Fruit fly (Drosophila melanogaster) Kc167 (cell line): ENCODE results near the gene Sap-r.

Source experiments
- Myc ChIP-seq: fragments of >200 bp; optimal IDR thresholded peaks from 2 replicates; lab custom pipeline; 2017; ENCODE audit warnings: missing external identifiers
- Sin3A ChIP-seq: fragments of >200 bp; optimal IDR thresholded peaks from 2 replicates; lab custom pipeline; 2018; ENCODE audit warnings: missing external identifiers
- h ChIP-seq: fragments of >200 bp; optimal IDR thresholded peaks from 3 replicates; lab custom pipeline; 2018; ENCODE audit warnings: missing external identifiers
- insv ChIP-seq: fragments of >200 bp; optimal IDR thresholded peaks from 3 replicates; lab custom pipeline; 2018; ENCODE audit warnings: missing external identifiers
- psq ChIP-seq: fragments of >200 bp; optimal IDR thresholded peaks from 2 replicates; lab custom pipeline; 2017; ENCODE audit warnings: missing external identifiers
- ttk ChIP-seq: sonication (Bioruptor generic); optimal IDR thresholded peaks from 2 replicates; lab custom pipeline; 2017; ENCODE audit warnings: missing external identifiers

Sap-r gene

dm6 chr3R:30915235-30915634, 26.4 kb upstream of the Sap-r start:
- no peak for TF ChIP-seq ttk (lab: Kevin White, UChicago)
- TF ChIP-seq h (lab: Kevin White, UChicago), result no peak
- no peak for TF ChIP-seq Myc (lab: Kevin White, UChicago)

- TF ChIP-seq Myc (lab: Kevin White, UChicago) (no peak), Sin3A (no peak), insv (lab: Kevin White, UChicago) (no peak), psq (lab: Kevin White, UChicago) (no peak), h (lab: Kevin White, UChicago) (no peak), ttk (lab: Kevin White, UChicago) (no peak)
Observed at dm6 chr3R:30913704-30914103, 24.8 kb upstream of the Sap-r start.

dm6 chr3R:30912402-30912801, 23.5 kb upstream of the Sap-r start, which contains the start of gene Ptx1:
TSS of gene Ptx1 (plus strand) at chr3R:30912754.
- TF ChIP-seq Sin3A (no peak), psq (lab: Kevin White, UChicago) (no peak), Myc (lab: Kevin White, UChicago) (no peak), h (lab: Kevin White, UChicago) (no peak), insv (lab: Kevin White, UChicago) (no peak), ttk (lab: Kevin White, UChicago) (no peak)

dm6 chr3R:30909840-30910239, 21.0 kb upstream of the Sap-r start:
- no peak for TF ChIP-seq h (lab: Kevin White, UChicago)
- no peak for TF ChIP-seq Myc (lab: Kevin White, UChicago)
- no peak for TF ChIP-seq psq (lab: Kevin White, UChicago)
- TF ChIP-seq ttk (lab: Kevin White, UChicago), result no peak
- no peak for TF ChIP-seq insv (lab: Kevin White, UChicago)
- no peak for TF ChIP-seq Sin3A

- TF ChIP-seq psq (lab: Kevin White, UChicago), result no peak
- TF ChIP-seq h (lab: Kevin White, UChicago), result no peak
- TF ChIP-seq Sin3A, result no peak
- TF ChIP-seq Myc (lab: Kevin White, UChicago), result no peak
- TF ChIP-seq insv (lab: Kevin White, UChicago), result no peak
- TF ChIP-seq ttk (lab: Kevin White, UChicago), result no peak
Observed at dm6 chr3R:30909032-30909431, 20.2 kb upstream of the Sap-r start.

- TF ChIP-seq Sin3A, result no peak
Observed at dm6 chr3R:30903994-30904393, 15.1 kb upstream of the Sap-r start.

dm6 chr3R:30902061-30902460, 13.2 kb upstream of the Sap-r start, which contains the start of gene CG33483:
TSS of gene CG33483 (minus strand) at chr3R:30902161.
- TF ChIP-seq ttk (lab: Kevin White, UChicago) (no peak), insv (lab: Kevin White, UChicago) (no peak), Myc (lab: Kevin White, UChicago) (no peak), h (lab: Kevin White, UChicago) (no peak), Sin3A (no peak), psq (lab: Kevin White, UChicago) (no peak)

- TF ChIP-seq insv (lab: Kevin White, UChicago) (no peak), Sin3A (no peak), Myc (lab: Kevin White, UChicago) (no peak), ttk (lab: Kevin White, UChicago) (no peak), h (lab: Kevin White, UChicago) (no peak), psq (lab: Kevin White, UChicago) (no peak)
Observed at dm6 chr3R:30893738-30894137, 4.9 kb upstream of the Sap-r start, which contains the start of gene Cyp4c3. TSS of gene Cyp4c3 (plus strand) at chr3R:30894038.

- no peak for TF ChIP-seq Myc (lab: Kevin White, UChicago)
- TF ChIP-seq Sin3A, result no peak
- no peak for TF ChIP-seq insv (lab: Kevin White, UChicago)
- TF ChIP-seq ttk (lab: Kevin White, UChicago), result no peak
Observed at dm6 chr3R:30890045-30890444, 1.2 kb upstream of the Sap-r start.

dm6 chr3R:30887711-30888549, 932 bp downstream of the Sap-r start:
- TF ChIP-seq h (lab: Kevin White, UChicago), result no peak
- TF ChIP-seq Sin3A, result no peak
- TF ChIP-seq insv (lab: Kevin White, UChicago), result no peak
- no peak for TF ChIP-seq psq (lab: Kevin White, UChicago)
- TF ChIP-seq ttk (lab: Kevin White, UChicago), result no peak
- no peak for TF ChIP-seq Myc (lab: Kevin White, UChicago)

- TF ChIP-seq ttk (lab: Kevin White, UChicago) (no peak), Sin3A (no peak), Myc (lab: Kevin White, UChicago) (no peak), psq (lab: Kevin White, UChicago) (no peak)
Observed at dm6 chr3R:30887302-30887701, 1.6 kb downstream of the Sap-r start.

dm6 chr3R:30886850-30887249, 2.0 kb downstream of the Sap-r start:
- no peak for TF ChIP-seq insv (lab: Kevin White, UChicago)
- TF ChIP-seq Sin3A, result no peak
- no peak for TF ChIP-seq psq (lab: Kevin White, UChicago)
- TF ChIP-seq ttk (lab: Kevin White, UChicago), result no peak
